Fruit fly (Drosophila melanogaster): ENCODE results near the gene CG16952.

The CG16952 gene

DNA sequence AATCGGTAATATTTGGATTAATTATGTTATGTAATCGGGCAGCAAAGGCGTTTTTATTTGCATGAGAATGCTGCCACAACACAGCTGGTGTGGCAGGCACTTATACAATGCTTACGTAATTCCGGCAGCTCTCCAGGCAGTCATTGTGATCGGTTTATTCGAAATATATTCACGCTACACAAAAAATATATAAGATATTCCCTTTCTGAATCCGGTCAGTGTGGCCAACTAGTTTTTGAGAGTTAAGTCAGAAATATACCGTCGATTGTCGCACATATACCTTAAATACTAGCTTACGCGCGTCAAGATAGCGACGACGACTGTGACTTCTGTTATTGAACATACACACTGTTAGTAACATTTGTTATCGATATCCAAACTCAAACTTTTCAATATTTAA is 21.0 kb upstream of the CG16952 start, which contains the start of gene sun:
sun (minus strand) TSS at position 238 of the 400 bp plus-strand sequence.
- no peak for TF ChIP-seq Hr78 (GFP tag; optimal IDR thresholded peaks at IDR 0.05)
- TF ChIP-seq Rel (GFP tag; optimal IDR thresholded peaks at IDR 0.05) = no peak
- TF ChIP-seq Rel (tag; optimal IDR thresholded peaks at IDR 0.05) = peak; percentile 38

DNA sequence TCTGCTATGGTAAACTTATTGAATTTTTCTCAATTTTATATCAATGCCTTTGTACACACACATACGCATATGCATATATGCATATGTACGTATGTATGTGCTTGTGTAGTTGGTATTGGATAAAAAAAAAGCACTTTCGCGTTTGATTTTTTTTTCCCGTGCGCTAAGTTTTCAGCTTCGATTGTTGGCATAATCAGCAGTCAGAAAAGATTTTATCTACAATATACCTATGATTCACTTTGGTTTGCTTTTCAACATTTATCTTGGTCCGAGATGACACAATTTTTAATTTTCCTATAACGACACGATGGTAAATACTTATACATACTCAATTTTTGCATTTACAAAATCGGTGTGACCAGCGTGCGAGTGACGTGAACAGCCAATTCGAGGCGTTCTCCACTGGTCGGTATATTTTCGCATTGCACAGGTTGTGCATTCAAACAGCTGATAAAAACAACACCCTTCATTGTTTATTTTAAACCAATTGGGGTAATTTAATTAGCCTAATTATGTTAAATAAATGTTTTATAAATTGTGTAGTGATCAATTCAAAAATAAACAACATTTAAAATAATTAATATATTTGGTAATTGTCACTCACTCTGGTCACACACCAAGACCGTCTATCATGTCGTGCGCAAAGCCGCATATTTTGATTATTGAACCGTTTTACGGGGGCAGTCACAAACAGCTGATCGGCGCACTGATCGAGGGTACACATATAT is 17.0 kb upstream of the CG16952 start, which contains the start of the genes UBL3 and CG15914:
UBL3 (minus strand) TSS at position 361 of the 728 bp plus-strand sequence.
CG15914 (plus strand) TSS at position 607 of the 728 bp plus-strand sequence.
- no peak for TF ChIP-seq Vsx2 (GFP tag; optimal IDR thresholded peaks at IDR 0.05; ENCODE audit: partially characterized antibody)
- TF ChIP-seq HLH106 (tag; optimal IDR thresholded peaks at IDR 0.05) = peak; percentile 36
- TF ChIP-seq rgr (GFP tag; optimal IDR thresholded peaks at IDR 0.05) = peak; percentile 35
- no peak for TF ChIP-seq psq (GFP tag; optimal IDR thresholded peaks at IDR 0.05)
- TF ChIP-seq sv (GFP tag; optimal IDR thresholded peaks at IDR 0.05) = no peak
- TF ChIP-seq Sp1 (GFP tag; optimal IDR thresholded peaks at IDR 0.05) = peak; percentile 32
- no peak for TF ChIP-seq Myc (optimal IDR thresholded peaks at IDR 0.05)
- peak; percentile 18 for TF ChIP-seq OdsH (GFP tag; optimal IDR thresholded peaks at IDR 0.05)
- no peak for TF ChIP-seq br (GFP tag; optimal IDR thresholded peaks at IDR 0.05)
- TF ChIP-seq sage (GFP tag; optimal IDR thresholded peaks at IDR 0.05) = no peak
- no peak for TF ChIP-seq Dif (GFP tag; optimal IDR thresholded peaks at IDR 0.05; ENCODE audit: partially characterized antibody)
- TF ChIP-seq Abd-B (GFP tag; optimal IDR thresholded peaks at IDR 0.05) = no peak
- TF ChIP-seq Rel (GFP tag; optimal IDR thresholded peaks at IDR 0.05) = no peak
- TF ChIP-seq Rel (tag; optimal IDR thresholded peaks at IDR 0.05) = peak; percentile 60
- peak; percentile 6 for TF ChIP-seq Jra (GFP tag; optimal IDR thresholded peaks at IDR 0.05)
- TF ChIP-seq Dfd (GFP tag; optimal IDR thresholded peaks at IDR 0.05) = no peak
- TF ChIP-seq brk (GFP tag; optimal IDR thresholded peaks at IDR 0.05) = no peak
- TF ChIP-seq CrebA (GFP tag; optimal IDR thresholded peaks at IDR 0.05; ENCODE audit: borderline replicate concordance) = no peak
- TF ChIP-seq Mio (GFP tag; optimal IDR thresholded peaks at IDR 0.05) = no peak
- peak in 1 of 2 experiments; percentile 40 for TF ChIP-seq foxo (GFP tag; optimal IDR thresholded peaks at IDR 0.05)
- TF ChIP-seq dmrt93B (GFP tag; optimal IDR thresholded peaks at IDR 0.05) = no peak
- no peak for TF ChIP-seq jim (GFP tag; optimal IDR thresholded peaks at IDR 0.05)
- TF ChIP-seq Hnf4 (GFP tag; optimal IDR thresholded peaks at IDR 0.05) = no peak
- TF ChIP-seq dl (GFP tag; optimal IDR thresholded peaks at IDR 0.05; ENCODE audit: insufficient read depth in 1 of 2, partially characterized antibody in 2 of 2) = no peak
- TF ChIP-seq Hr83 (GFP tag; optimal IDR thresholded peaks at IDR 0.05; ENCODE audit: poor library complexity, severe bottlenecking) = no peak
- TF ChIP-seq woc (GFP tag; optimal IDR thresholded peaks at IDR 0.05) = peak; percentile 18
- peak; percentile 51 for TF ChIP-seq h (GFP tag; optimal IDR thresholded peaks at IDR 0.05)
- no peak for TF ChIP-seq GATAd (GFP tag; optimal IDR thresholded peaks at IDR 0.05)
- peak; percentile 22 for TF ChIP-seq fru (GFP tag; optimal IDR thresholded peaks at IDR 0.05)
- no peak for TF ChIP-seq Hr78 (GFP tag; optimal IDR thresholded peaks at IDR 0.05)
- no peak for TF ChIP-seq CG9705 (GFP tag; optimal IDR thresholded peaks at IDR 0.05)
- TF ChIP-seq tai (GFP tag; optimal IDR thresholded peaks at IDR 0.05) = no peak
- no peak for TF ChIP-seq usp (GFP tag; optimal IDR thresholded peaks at IDR 0.05)

DNA sequence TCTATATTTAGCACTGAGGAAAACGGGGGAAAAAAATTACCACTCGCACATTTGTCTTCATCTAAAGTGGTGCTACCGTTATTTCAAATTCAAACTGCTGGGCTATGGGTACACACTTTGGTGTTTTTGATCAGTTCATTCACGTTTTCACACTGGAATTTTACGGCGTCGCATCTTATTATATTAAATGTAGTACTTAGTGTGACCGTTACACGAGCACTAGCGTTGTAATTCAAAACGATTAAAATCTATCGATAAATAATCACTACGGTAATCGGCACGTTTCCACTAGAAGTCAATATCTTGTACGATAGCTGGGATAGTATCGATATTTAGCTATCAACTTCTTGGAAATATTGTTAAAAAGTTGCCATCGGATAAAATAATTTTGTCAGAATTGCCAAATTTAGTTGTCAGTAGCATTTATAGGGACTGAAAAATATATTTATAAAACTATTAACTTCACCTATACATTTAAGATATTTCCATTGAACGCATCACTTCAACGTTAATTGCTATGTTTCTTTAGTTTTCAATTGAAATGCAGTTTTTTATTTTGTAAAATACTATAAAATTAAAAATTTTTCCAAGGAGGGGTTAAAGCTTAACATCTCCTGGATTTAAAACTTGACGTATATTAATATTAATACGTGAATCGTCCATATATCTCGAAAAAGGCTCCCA is 12.2 kb upstream of the CG16952 start, which contains the start of the genes CG46440 and Myb:
CG46440 (minus strand) TSS at position 223 of the 684 bp plus-strand sequence.
Myb (minus strand) TSS at position 223 of the 684 bp plus-strand sequence.
- TF ChIP-seq br (GFP tag; optimal IDR thresholded peaks at IDR 0.05) (no peak), usp (GFP tag; optimal IDR thresholded peaks at IDR 0.05) (no peak), Dfd (GFP tag; optimal IDR thresholded peaks at IDR 0.05) (no peak), OdsH (GFP tag; optimal IDR thresholded peaks at IDR 0.05) (peak; percentile 16), sv (GFP tag; optimal IDR thresholded peaks at IDR 0.05) (no peak), woc (GFP tag; optimal IDR thresholded peaks at IDR 0.05) (peak; percentile 33), Hnf4 (GFP tag; optimal IDR thresholded peaks at IDR 0.05) (peak; percentile 61), pan (optimal IDR thresholded peaks at IDR 0.05) (no peak), tai (GFP tag; optimal IDR thresholded peaks at IDR 0.05) (no peak), psq (GFP tag; optimal IDR thresholded peaks at IDR 0.05) (no peak), dmrt93B (GFP tag; optimal IDR thresholded peaks at IDR 0.05) (no peak), brk (GFP tag; optimal IDR thresholded peaks at IDR 0.05) (no peak), rgr (GFP tag; optimal IDR thresholded peaks at IDR 0.05) (no peak), HLH106 (tag; optimal IDR thresholded peaks at IDR 0.05) (no peak), foxo (GFP tag; optimal IDR thresholded peaks at IDR 0.05) (peak in 1 of 2 experiments; percentile 24), sage (GFP tag; optimal IDR thresholded peaks at IDR 0.05) (peak; percentile 3), h (GFP tag; optimal IDR thresholded peaks at IDR 0.05) (no peak), lola (GFP tag; optimal IDR thresholded peaks at IDR 0.05) (no peak), Abd-B (GFP tag; optimal IDR thresholded peaks at IDR 0.05) (no peak), Rel (GFP tag; optimal IDR thresholded peaks at IDR 0.05) (no peak), Rel (tag; optimal IDR thresholded peaks at IDR 0.05) (no peak), Jra (GFP tag; optimal IDR thresholded peaks at IDR 0.05) (no peak), jim (GFP tag; optimal IDR thresholded peaks at IDR 0.05) (no peak)
